Worm (Caenorhabditis elegans) whole organism, early embryonic: Measurements from ENCODE around the gene ubh-4.

ENCODE experiments used
- aly-1 ChIP-seq: sonication (generic microtip); optimal IDR thresholded peaks from 2 replicates; lab custom pipeline; 2016; ENCODE audit warnings: missing genetic modification characterization, missing compliant biosample characterization
- ama-1 ChIP-seq: fragments of 150-350 bp; optimal IDR thresholded peaks from 2 replicates; lab custom pipeline; 2014
- ceh-36 ChIP-seq: sonication (generic microtip); optimal IDR thresholded peaks from 2 replicates; lab custom pipeline; 2016; ENCODE audit warnings: missing genetic modification characterization, inconsistent platforms, missing compliant biosample characterization
- hnd-1 ChIP-seq: sonication (generic microtip); optimal IDR thresholded peaks from 2 replicates; lab custom pipeline; 2016; ENCODE audit warnings: missing genetic modification characterization, missing compliant biosample characterization
- pes-1 ChIP-seq: fragments of 200-800 bp; sonication (Bioruptor generic); IDR thresholded peaks from 2 replicates; pipeline ENCODE4 v1.3.6; 2022; ENCODE audit warnings: missing genetic modification reagents, missing genetic modification characterization, missing compliant biosample characterization
- scrt-1 ChIP-seq: fragments of 200-800 bp; sonication (Bioruptor generic); IDR thresholded peaks from 2 replicates; pipeline ENCODE4 v1.3.6; 2022; ENCODE audit warnings: missing genetic modification characterization, missing compliant biosample characterization
- sea-1 ChIP-seq: fragments of 200-800 bp; sonication (Bioruptor generic); conservative IDR thresholded peaks from 2 replicates; pipeline ENCODE4 v1.3.6; 2022; ENCODE audit warnings: missing genetic modification characterization, missing compliant biosample characterization
- tra-4 ChIP-seq: sonication (generic microtip); optimal IDR thresholded peaks from 2 replicates; lab custom pipeline; 2017; ENCODE audit warnings: missing genetic modification characterization, missing compliant biosample characterization

DNA sequence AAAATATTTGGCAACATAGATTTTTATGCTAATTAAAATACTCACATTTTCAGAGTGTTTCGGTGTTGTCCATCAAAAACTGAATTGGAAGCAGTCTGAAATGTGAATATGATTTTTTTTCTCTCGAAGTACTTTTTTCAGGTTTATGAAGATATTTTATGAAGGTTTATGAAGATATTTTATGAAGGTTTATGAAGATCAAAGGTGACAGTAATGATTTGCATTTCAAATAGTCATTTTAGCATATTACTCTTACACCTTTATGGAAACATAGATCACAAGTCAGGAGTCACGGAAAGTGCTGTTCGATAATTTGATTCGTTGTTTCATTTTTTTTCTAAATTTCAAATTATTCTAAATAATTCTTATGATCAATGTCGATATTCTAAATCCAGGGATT is 35.2 kb downstream of the ubh-4 start, which contains the start of gene pgp-11:
- TF ChIP-seq ama-1, result no peak
- TF ChIP-seq sea-1 (GFP tag; lab: Robert Waterston, UW), result no peak
- no peak for TF ChIP-seq tra-4 (tag; lab: Kevin White, UChicago)
- TF ChIP-seq hnd-1 (tag; lab: Kevin White, UChicago), result no peak
- TF ChIP-seq pes-1 (GFP tag; lab: Robert Waterston, UW), result no peak
- no peak for TF ChIP-seq aly-1 (tag; lab: Kevin White, UChicago)
- no peak for TF ChIP-seq ceh-36 (tag; lab: Kevin White, UChicago)
- no peak for TF ChIP-seq scrt-1 (GFP tag; lab: Robert Waterston, UW)
